Fruit fly (Drosophila melanogaster) whole organism, wandering third instar larva: Measurements from ENCODE around the gene CG11842.
A peak's percentile ranks its signal among the peaks of the same experiment; 100 is the strongest.

ENCODE experiments used
- Abd-B ChIP-seq: fragments of >200 bp; optimal IDR thresholded peaks from 2 replicates; lab custom pipeline; 2017; ENCODE audit warnings: missing biosample characterization, missing genetic modification characterization
- CG32264 ChIP-seq: fragments of 200-800 bp; sonication (Bioruptor generic); optimal IDR thresholded peaks from 2 replicates; lab custom pipeline; 2016; ENCODE audit warnings: missing biosample characterization, missing genetic modification characterization
- Dfd ChIP-seq: fragments of >200 bp; optimal IDR thresholded peaks from 2 replicates; lab custom pipeline; 2017; ENCODE audit warnings: missing biosample characterization, missing genetic modification characterization
- GATAd ChIP-seq: sonication (Bioruptor generic); optimal IDR thresholded peaks from 2 replicates; lab custom pipeline; 2016; ENCODE audit warnings: missing biosample characterization, missing genetic modification characterization
- HLH106 ChIP-seq: fragments of 200-800 bp; optimal IDR thresholded peaks from 3 replicates; lab custom pipeline; 2019; ENCODE audit warnings: missing biosample characterization, mild to moderate bottlenecking, missing genetic modification characterization, moderate library complexity
- Hnf4 ChIP-seq: fragments of 200-800 bp; sonication (Bioruptor generic); optimal IDR thresholded peaks from 2 replicates; lab custom pipeline; 2016; ENCODE audit warnings: missing biosample characterization, mild to moderate bottlenecking, missing genetic modification characterization
- Hr78 ChIP-seq: fragments of >200 bp; optimal IDR thresholded peaks from 2 replicates; lab custom pipeline; 2017; ENCODE audit warnings: missing biosample characterization, missing genetic modification characterization
- Hr83 ChIP-seq: fragments of 200-300 bp; sonication (Bioruptor generic); optimal IDR thresholded peaks from 2 replicates; lab custom pipeline; 2016; ENCODE audit warnings: missing biosample characterization, mild to moderate bottlenecking, missing genetic modification characterization, moderate library complexity; ENCODE audit not compliant: poor library complexity, severe bottlenecking
- Jra ChIP-seq: sonication (Bioruptor generic); optimal IDR thresholded peaks from 2 replicates; lab custom pipeline; 2016; ENCODE audit warnings: missing biosample characterization, missing genetic modification characterization
- Myc ChIP-seq: fragments of >200 bp; optimal IDR thresholded peaks from 2 replicates; lab custom pipeline; 2017
- N ChIP-seq: fragments of >200 bp; optimal IDR thresholded peaks from 2 replicates; lab custom pipeline; 2018; ENCODE audit warnings: missing biosample characterization, missing external identifiers, missing genetic modification characterization
- OdsH ChIP-seq: fragments of 200-800 bp; sonication (Bioruptor generic); optimal IDR thresholded peaks from 2 replicates; lab custom pipeline; 2016; ENCODE audit warnings: missing biosample characterization, mild to moderate bottlenecking, missing genetic modification characterization
- Rel ChIP-seq, 2 experiments: fragments of 200-800 bp; sonication (Bioruptor generic) in 1 of 2; optimal IDR thresholded peaks; 2 replicates in 1 of 2; 3 replicates in 1 of 2; lab custom pipeline; 2016 to 2019; ENCODE audit warnings: mild to moderate bottlenecking in 2 of 2, missing biosample characterization in 2 of 2, missing genetic modification characterization in 2 of 2, moderate library complexity in 1 of 2
- Sp1 ChIP-seq: fragments of 200-800 bp; sonication (Bioruptor generic); optimal IDR thresholded peaks from 3 replicates; lab custom pipeline; 2019; ENCODE audit warnings: missing biosample characterization, mild to moderate bottlenecking, missing genetic modification characterization, moderate library complexity
- br ChIP-seq: fragments of 200-800 bp; sonication (Bioruptor generic); optimal IDR thresholded peaks from 2 replicates; lab custom pipeline; 2016; ENCODE audit warnings: missing biosample characterization, missing genetic modification characterization
- brk ChIP-seq: fragments of 200-800 bp; sonication (Bioruptor generic); optimal IDR thresholded peaks from 2 replicates; lab custom pipeline; 2016; ENCODE audit warnings: missing biosample characterization, mild to moderate bottlenecking, missing genetic modification characterization
- dl ChIP-seq, 2 experiments: fragments of 175-275, 200-275 bp in 1 of 2; fragments of 200-275 bp in 1 of 2; sonication (Bioruptor generic); optimal IDR thresholded peaks; lab custom pipeline; 2018; ENCODE audit warnings: mild to moderate bottlenecking in 2 of 2, missing biosample characterization in 2 of 2, missing genetic modification characterization in 2 of 2, moderate library complexity in 2 of 2; ENCODE audit not compliant: partially characterized antibody in 2 of 2, insufficient read depth in 1 of 2
- dmrt93B ChIP-seq: fragments of 200-800 bp; sonication (Bioruptor generic); optimal IDR thresholded peaks from 2 replicates; lab custom pipeline; 2018; ENCODE audit warnings: missing biosample characterization, mild to moderate bottlenecking, missing genetic modification characterization
- dsf ChIP-seq: sonication (Bioruptor generic); optimal IDR thresholded peaks from 2 replicates; lab custom pipeline; 2016; ENCODE audit warnings: missing biosample characterization, missing genetic modification characterization, borderline replicate concordance
- ey ChIP-seq: fragments of 200-800 bp; sonication (Bioruptor generic); optimal IDR thresholded peaks from 2 replicates; lab custom pipeline; 2016; ENCODE audit warnings: missing biosample characterization, missing genetic modification characterization
- foxo ChIP-seq, 2 experiments: fragments of 200-800 bp; sonication (Bioruptor generic); optimal IDR thresholded peaks; 2 replicates in 1 of 2; 3 replicates in 1 of 2; lab custom pipeline; 2016 to 2017; ENCODE audit warnings: missing biosample characterization in 2 of 2, missing genetic modification characterization in 2 of 2
- fru ChIP-seq: fragments of 200-800 bp; sonication (Bioruptor generic); optimal IDR thresholded peaks from 3 replicates; lab custom pipeline; 2016; ENCODE audit warnings: missing biosample characterization, mild to moderate bottlenecking, missing genetic modification characterization
- h ChIP-seq: fragments of 200-800 bp; sonication (Bioruptor generic); optimal IDR thresholded peaks from 3 replicates; lab custom pipeline; 2016; ENCODE audit warnings: missing biosample characterization, mild to moderate bottlenecking, missing genetic modification characterization
- jim ChIP-seq: fragments of 175-275, 200-325 bp; sonication (Bioruptor generic); optimal IDR thresholded peaks from 2 replicates; lab custom pipeline; 2016; ENCODE audit warnings: missing biosample characterization, mild to moderate bottlenecking, missing genetic modification characterization
- lola ChIP-seq: fragments of >200 bp; optimal IDR thresholded peaks from 2 replicates; lab custom pipeline; 2017; ENCODE audit warnings: missing biosample characterization, missing genetic modification characterization
- pan ChIP-seq: fragments of >200 bp; optimal IDR thresholded peaks from 2 replicates; lab custom pipeline; 2017
- psq ChIP-seq: fragments of 200-800 bp; sonication (Bioruptor generic); optimal IDR thresholded peaks from 3 replicates; lab custom pipeline; 2017; ENCODE audit warnings: missing biosample characterization, mild to moderate bottlenecking, missing genetic modification characterization, moderate library complexity
- rgr ChIP-seq: fragments of 200-800 bp; sonication (Bioruptor generic); optimal IDR thresholded peaks from 3 replicates; lab custom pipeline; 2016; ENCODE audit warnings: missing biosample characterization, mild to moderate bottlenecking, missing genetic modification characterization
- sv ChIP-seq: fragments of 200-800 bp; sonication (Bioruptor generic); optimal IDR thresholded peaks from 3 replicates; lab custom pipeline; 2016; ENCODE audit warnings: missing biosample characterization, missing genetic modification characterization
- usp ChIP-seq: fragments of >200 bp; optimal IDR thresholded peaks from 2 replicates; lab custom pipeline; 2017; ENCODE audit warnings: missing biosample characterization, missing genetic modification characterization
- woc ChIP-seq: sonication (Bioruptor generic); optimal IDR thresholded peaks from 2 replicates; lab custom pipeline; 2016; ENCODE audit warnings: missing biosample characterization, mild to moderate bottlenecking, missing genetic modification characterization

The CG11842 gene

DNA sequence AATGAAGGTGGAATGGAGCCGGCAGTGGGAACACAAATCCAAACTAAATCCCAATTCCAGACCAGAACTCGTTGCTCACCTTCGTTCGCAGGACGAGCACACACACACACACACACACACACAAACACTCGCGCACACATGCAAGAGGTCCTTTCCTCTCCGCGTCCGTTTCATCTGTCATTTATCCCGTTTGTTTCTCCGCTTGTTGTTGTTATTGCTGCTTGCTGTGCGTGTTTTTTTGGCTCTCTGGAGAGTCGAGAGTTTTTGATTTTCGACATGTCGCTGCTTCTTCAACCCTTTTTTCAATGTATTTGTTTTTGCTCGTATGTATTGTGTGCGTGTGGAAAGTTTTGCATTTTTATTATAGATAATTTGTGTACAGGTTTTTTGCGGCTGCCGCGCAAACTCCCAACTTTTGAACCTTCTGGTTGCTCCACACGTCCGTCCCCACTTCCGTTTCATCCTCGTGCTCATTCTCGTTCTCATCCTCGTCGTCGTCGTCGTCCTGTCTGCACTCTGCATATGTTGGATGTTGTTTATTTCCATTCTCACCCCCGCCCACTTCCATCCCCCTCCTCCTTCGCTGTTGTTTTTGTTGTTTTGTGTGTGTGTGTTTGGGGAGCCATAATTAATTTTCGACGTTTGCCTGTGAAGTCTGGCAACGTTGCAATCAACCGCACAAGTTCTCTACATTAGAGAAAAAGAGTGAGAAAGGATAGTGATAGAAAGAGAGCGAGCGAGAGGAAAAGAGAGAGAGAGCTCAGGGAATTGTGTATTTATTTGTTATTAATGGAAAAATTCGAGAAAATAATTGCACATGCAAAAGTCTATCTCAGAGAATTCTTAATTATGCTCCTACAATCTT, 17.0 kb downstream of the CG11842 start:
- TF ChIP-seq dl (GFP tag; optimal IDR thresholded peaks at IDR 0.05; lab: Kevin White, UChicago; ENCODE audit: insufficient read depth in 1 of 2, partially characterized antibody in 2 of 2) (no peak), Jra (GFP tag; lab: Kevin White, UChicago) (no peak), psq (GFP tag; lab: Kevin White, UChicago) (peak; percentile 60), foxo (GFP tag; optimal IDR thresholded peaks at IDR 0.05; lab: Kevin White, UChicago) (no peak), Hr78 (no peak), lola (no peak), fru (GFP tag; lab: Kevin White, UChicago) (peak; percentile 2), pan (lab: Kevin White, UChicago) (no peak), Abd-B (GFP tag; lab: Kevin White, UChicago) (no peak), h (GFP tag; lab: Kevin White, UChicago) (no peak), OdsH (no peak), dsf (GFP tag; lab: Kevin White, UChicago) (no peak), rgr (no peak), HLH106 (tag; lab: Kevin White, UChicago) (no peak), Myc (lab: Kevin White, UChicago) (no peak)

DNA sequence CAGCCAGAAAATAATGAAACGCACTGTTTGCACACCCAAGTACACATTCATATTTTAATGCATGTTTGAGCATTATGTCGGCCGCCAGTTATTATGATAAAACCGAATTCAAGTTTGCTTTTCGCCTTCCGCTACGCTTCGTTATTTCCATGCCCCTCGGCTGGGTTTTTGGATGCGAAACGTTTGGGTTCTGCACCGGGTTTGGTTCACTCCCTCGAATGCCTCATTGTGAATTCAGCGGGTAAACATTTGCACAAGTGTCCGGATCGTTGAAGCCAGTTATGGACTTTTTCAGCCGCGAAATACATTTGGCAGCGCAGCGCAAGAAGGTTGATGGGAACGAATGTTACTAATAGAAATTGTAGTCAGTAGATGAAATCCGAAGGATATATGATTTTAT, 18.7 kb downstream of the CG11842 start:
- no peak for TF ChIP-seq dmrt93B (GFP tag; lab: Kevin White, UChicago)
- no peak for TF ChIP-seq Sp1 (GFP tag; lab: Kevin White, UChicago)
- TF ChIP-seq jim (GFP tag; lab: Kevin White, UChicago), result no peak
- no peak for TF ChIP-seq Hr78
- no peak for TF ChIP-seq foxo (GFP tag; optimal IDR thresholded peaks at IDR 0.05; lab: Kevin White, UChicago)
- TF ChIP-seq brk (GFP tag; lab: Kevin White, UChicago), result no peak
- TF ChIP-seq Myc (lab: Kevin White, UChicago), result no peak
- peak; percentile 3 for TF ChIP-seq Hr83 (GFP tag; lab: Kevin White, UChicago)
- no peak for TF ChIP-seq usp
- peak; percentile 8 for TF ChIP-seq Hnf4 (GFP tag; lab: Kevin White, UChicago)
- no peak for TF ChIP-seq N (GFP tag; lab: Kevin White, UChicago)
- TF ChIP-seq rgr, result peak; percentile 10
- TF ChIP-seq psq (GFP tag; lab: Kevin White, UChicago), result no peak
- no peak for TF ChIP-seq GATAd
- TF ChIP-seq Dfd (GFP tag; lab: Kevin White, UChicago), result no peak
- peak; percentile 7 for TF ChIP-seq h (GFP tag; lab: Kevin White, UChicago)
- no peak for TF ChIP-seq CG32264 (GFP tag; lab: Kevin White, UChicago)
- no peak for TF ChIP-seq dsf (GFP tag; lab: Kevin White, UChicago)

DNA sequence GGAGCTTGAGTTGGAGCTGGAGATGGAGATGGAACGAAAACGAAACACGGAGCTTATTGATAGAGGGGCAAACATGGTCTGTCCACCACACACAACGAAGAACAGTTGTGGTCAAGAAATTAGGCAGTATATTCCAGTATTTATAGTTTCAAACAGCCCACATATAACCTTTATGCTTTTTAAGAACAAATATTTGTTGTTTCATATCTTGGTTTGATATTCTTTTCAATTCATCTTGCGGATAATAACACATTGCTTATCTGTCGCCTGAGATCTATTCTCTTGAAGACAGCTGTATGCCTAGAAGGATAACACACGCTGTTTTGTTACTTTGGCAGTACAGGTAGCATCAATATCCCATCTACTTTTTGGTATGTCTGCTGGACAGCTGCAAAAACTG, 20.4 kb downstream of the CG11842 start:
- TF ChIP-seq ey (peak; percentile 34), woc (peak; percentile 14), lola (no peak), br (GFP tag; lab: Kevin White, UChicago) (no peak), Sp1 (GFP tag; lab: Kevin White, UChicago) (peak; percentile 7), rgr (peak; percentile 10), fru (GFP tag; lab: Kevin White, UChicago) (peak; percentile 53), foxo (GFP tag; optimal IDR thresholded peaks at IDR 0.05; lab: Kevin White, UChicago) (peak in 1 of 2 experiments; percentile 25), Myc (lab: Kevin White, UChicago) (no peak), Jra (GFP tag; lab: Kevin White, UChicago) (no peak), h (GFP tag; lab: Kevin White, UChicago) (peak; percentile 44), Hr83 (GFP tag; lab: Kevin White, UChicago) (no peak), sv (GFP tag; lab: Kevin White, UChicago) (no peak), CG32264 (GFP tag; lab: Kevin White, UChicago) (no peak), usp (no peak), psq (GFP tag; lab: Kevin White, UChicago) (peak; percentile 25), Rel (GFP tag; optimal IDR thresholded peaks at IDR 0.05; lab: Kevin White, UChicago) (no peak), Rel (tag; optimal IDR thresholded peaks at IDR 0.05; lab: Kevin White, UChicago) (no peak)
- TF ChIP-seq, all 38 proteins: peak for 8
